Fruit fly (Drosophila melanogaster) Kc167 (cell line): ENCODE measurements around the gene CG9467.

Experiments
- Myc ChIP-seq: fragments of >200 bp; optimal IDR thresholded peaks from 2 replicates; lab custom pipeline; 2017; ENCODE audit warnings: missing external identifiers
- h ChIP-seq: fragments of >200 bp; optimal IDR thresholded peaks from 3 replicates; lab custom pipeline; 2018; ENCODE audit warnings: missing external identifiers
- insv ChIP-seq: fragments of >200 bp; optimal IDR thresholded peaks from 3 replicates; lab custom pipeline; 2018; ENCODE audit warnings: missing external identifiers
- ttk ChIP-seq: sonication (Bioruptor generic); optimal IDR thresholded peaks from 2 replicates; lab custom pipeline; 2017; ENCODE audit warnings: missing external identifiers

dm6 chr3R:9816879-9817278 lies 16.1 kb upstream of the CG9467 start, which contains the start of gene CG16904:
- TF ChIP-seq h (lab: Kevin White, UChicago), result no peak
- no peak for TF ChIP-seq Myc (lab: Kevin White, UChicago)
- TF ChIP-seq insv (lab: Kevin White, UChicago), result no peak
- no peak for TF ChIP-seq ttk (lab: Kevin White, UChicago)
